Fruit fly (Drosophila melanogaster): ENCODE results near the gene tey.

tey gene

dm6 chr3L:19687200-19687687, 23.3 kb upstream of the tey start, which contains the start of the genes CG8765 and Gbeta76C (continued):
- TF ChIP-seq tin (GFP tag; optimal IDR thresholded peaks at IDR 0.05) (peak; percentile 16), klu (GFP tag; IDR thresholded peaks at IDR 0.05) (no peak), pan (optimal IDR thresholded peaks at IDR 0.05) (no peak), pan (GFP tag; optimal IDR thresholded peaks at IDR 0.05 in 1 of 2, IDR thresholded peaks at IDR 0.05 in 1 of 2) (no peak), chn (GFP tag; optimal IDR thresholded peaks at IDR 0.05) (peak; percentile 32), bbx (GFP tag; IDR thresholded peaks at IDR 0.05; ENCODE audit: partially characterized antibody) (peak; percentile 37; the same call in 1 of the 2 replicates), eyg (GFP tag; optimal IDR thresholded peaks at IDR 0.05) (no peak), CG1529 (GFP tag; optimal IDR thresholded peaks at IDR 0.05) (no peak), nau (GFP tag; optimal IDR thresholded peaks at IDR 0.05) (no peak), dmrt99B (tag; optimal IDR thresholded peaks at IDR 0.05) (no peak), CG16813 (GFP tag; IDR thresholded peaks at IDR 0.05; ENCODE audit: partially characterized antibody) (peak; percentile 54), ERR (GFP tag; optimal IDR thresholded peaks at IDR 0.05) (peak; percentile 14), pb (GFP tag; optimal IDR thresholded peaks at IDR 0.05) (no peak), cwo (GFP tag; optimal IDR thresholded peaks at IDR 0.05) (no peak), org-1 (GFP tag; optimal IDR thresholded peaks at IDR 0.05) (no peak), CG6175 (GFP tag; IDR thresholded peaks at IDR 0.05) (no peak), Dip3 (GFP tag; optimal IDR thresholded peaks at IDR 0.05) (peak; percentile 35), CG42726 (GFP tag; IDR thresholded peaks at IDR 0.05; ENCODE audit: partially characterized antibody) (0 out of 2 replicates have a peak, but pooled peaks have one; percentile 41), CG6791 (GFP tag; IDR thresholded peaks at IDR 0.05; ENCODE audit: partially characterized antibody) (peak; percentile 60; the same call in 2 of the 3 replicates), CG15011 (GFP tag; optimal IDR thresholded peaks at IDR 0.05) (no peak), Bgb (GFP tag; IDR thresholded peaks at IDR 0.05; ENCODE audit: partially characterized antibody) (peak; percentile 50; the same call in 1 of the 2 replicates), nerfin-1 (tag; optimal IDR thresholded peaks at IDR 0.05) (peak; percentile 18), Dp (GFP tag; optimal IDR thresholded peaks at IDR 0.05) (peak; percentile 99), Hr39 (optimal IDR thresholded peaks at IDR 0.05) (no peak), CG3407 (GFP tag; optimal IDR thresholded peaks at IDR 0.05) (no peak), mld (GFP tag; IDR thresholded peaks at IDR 0.05; ENCODE audit: partially characterized antibody) (no peak), CG11504 (tag; optimal IDR thresholded peaks at IDR 0.05) (no peak), CG12299 (tag; optimal IDR thresholded peaks at IDR 0.05) (no peak), Six4 (GFP tag; optimal IDR thresholded peaks at IDR 0.05) (no peak), CkIIα-i1 (GFP tag; IDR thresholded peaks at IDR 0.05) (no peak), ind (GFP tag; optimal IDR thresholded peaks at IDR 0.05) (peak; percentile 30), CG10147 (GFP tag; optimal IDR thresholded peaks at IDR 0.05) (no peak), Rx (GFP tag; IDR thresholded peaks at IDR 0.05) (no peak), CG13296 (GFP tag; optimal IDR thresholded peaks at IDR 0.05) (no peak), Bdp1 (GFP tag; optimal IDR thresholded peaks at IDR 0.05) (no peak), CG32772 (GFP tag; IDR thresholded peaks at IDR 0.05) (no peak), btn (GFP tag; optimal IDR thresholded peaks at IDR 0.05) (peak; percentile 7), CG9876 (GFP tag; optimal IDR thresholded peaks at IDR 0.05) (peak; percentile 16), unc-4 (GFP tag; IDR thresholded peaks at IDR 0.05; ENCODE audit: partially characterized antibody) (peak; percentile 60), Tbp (GFP tag; optimal IDR thresholded peaks at IDR 0.05) (no peak), Kr (GFP tag; optimal IDR thresholded peaks at IDR 0.05) (no peak), p53 (GFP tag; optimal IDR thresholded peaks at IDR 0.05) (peak; percentile 35), cas (GFP tag; IDR thresholded peaks at IDR 0.05) (0 out of 2 replicates have a peak, but pooled peaks have one; percentile 20), C15 (GFP tag; IDR thresholded peaks at IDR 0.05) (no peak), gfzf (GFP tag; optimal IDR thresholded peaks at IDR 0.05) (peak; percentile 99), salm (tag; optimal IDR thresholded peaks at IDR 0.05) (no peak), ap (GFP tag; IDR thresholded peaks at IDR 0.05) (no peak), wor (GFP tag; IDR thresholded peaks at IDR 0.05) (no peak), CG6854 (GFP tag; optimal IDR thresholded peaks at IDR 0.05) (no peak), Sry-δ (GFP tag; optimal IDR thresholded peaks at IDR 0.05) (peak; percentile 67), sens (GFP tag) (peak; percentile 47)
